Worm (Caenorhabditis elegans): Measurements from ENCODE around the gene F44E5.4.
A peak's percentile ranks its signal among the peaks of the same experiment; 100 is the strongest.

Gene F44E5.4

DNA sequence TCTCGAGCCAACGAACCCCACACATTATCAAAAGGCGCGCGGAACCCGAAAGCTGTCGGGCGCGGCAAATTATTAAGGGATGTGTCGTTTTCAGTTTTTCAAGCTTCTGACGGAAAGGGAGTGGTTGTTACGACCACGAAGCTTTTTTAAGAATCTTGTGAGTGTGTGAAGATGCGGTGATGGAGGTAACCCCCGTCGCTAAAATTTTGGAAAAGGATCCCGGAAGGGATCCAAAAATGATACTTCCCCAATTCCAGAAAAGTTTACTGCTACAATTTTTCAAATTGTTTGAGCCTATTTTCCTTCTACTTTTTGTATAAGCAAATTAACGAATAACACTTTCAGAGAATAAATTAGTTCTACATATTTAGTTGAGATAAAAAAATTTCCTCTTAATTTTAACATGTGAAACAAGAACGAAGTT lies 2.4 kb downstream of the F44E5.4 start (continued):
- TF ChIP-seq sox-4 (tag; optimal IDR thresholded peaks at IDR 0.05) (no peak), mef-2 (tag; optimal IDR thresholded peaks at IDR 0.05) (peak; percentile 46), nhr-77 (tag; optimal IDR thresholded peaks at IDR 0.05) (no peak), pax-3 (tag; optimal IDR thresholded peaks at IDR 0.05) (peak; percentile 22), ama-1 (optimal IDR thresholded peaks at IDR 0.05) (peak; percentile 98)

DNA sequence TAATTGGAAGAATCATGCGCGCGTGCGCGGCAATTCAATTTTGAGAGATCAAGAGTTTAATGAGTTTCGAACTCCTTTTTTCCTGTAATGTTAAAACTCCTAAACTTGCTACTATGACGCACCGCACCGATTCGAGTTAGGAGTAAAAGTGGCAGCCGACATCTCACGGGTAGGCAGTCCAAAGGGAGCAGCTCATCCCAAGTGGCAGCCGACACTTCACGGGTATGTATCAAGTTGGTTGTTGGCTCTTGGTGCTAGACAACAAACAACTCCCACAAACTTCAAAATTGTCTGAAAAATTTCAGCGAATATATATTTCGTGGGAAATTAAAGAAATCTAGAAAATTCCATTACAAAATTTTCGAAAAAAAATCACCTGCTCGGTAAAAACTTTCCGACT lies 5.9 kb downstream of the F44E5.4 start:
- peak; percentile 77 for TF ChIP-seq snpc-4 (tag; optimal IDR thresholded peaks at IDR 0.05)
- no peak for TF ChIP-seq fkh-8 (tag; optimal IDR thresholded peaks at IDR 0.05)

DNA sequence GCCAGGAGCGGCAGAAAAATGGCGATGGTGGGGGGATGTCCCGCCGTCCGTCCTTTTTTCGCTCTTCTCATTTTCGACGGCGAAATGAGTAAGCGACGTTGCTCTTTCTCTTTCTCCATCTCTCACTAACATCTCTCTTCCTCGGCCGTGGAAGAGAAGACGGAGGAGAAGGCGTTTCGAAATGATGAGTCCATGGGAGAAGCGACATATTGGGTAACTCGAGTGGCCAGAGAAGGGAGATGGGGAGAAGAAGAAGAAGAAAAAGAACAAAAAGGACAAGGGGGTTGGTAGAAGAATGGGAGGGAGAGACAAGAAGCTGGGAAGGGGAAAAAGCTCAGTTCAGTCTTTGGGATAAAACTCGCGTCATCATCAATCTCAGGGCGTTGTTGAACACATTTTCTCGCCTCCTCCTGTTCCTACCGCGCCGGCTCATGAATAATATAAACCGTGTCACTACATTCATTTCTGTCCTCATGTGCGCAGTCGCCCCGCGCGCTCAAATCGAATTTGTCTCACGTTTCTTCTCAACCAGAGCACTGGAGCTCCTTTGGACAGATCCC lies 7.4 kb downstream of the F44E5.4 start:
- TF ChIP-seq swsn-7 (tag; optimal IDR thresholded peaks at IDR 0.05) (no peak), zip-4 (GFP tag; optimal IDR thresholded peaks at IDR 0.05) (no peak), tbx-2 (tag; optimal IDR thresholded peaks at IDR 0.05) (peak; percentile 36), unc-30 (tag; optimal IDR thresholded peaks at IDR 0.05) (no peak), mab-9 (GFP tag; IDR thresholded peaks at IDR 0.05) (no peak), fkh-8 (tag; optimal IDR thresholded peaks at IDR 0.05) (peak; percentile 0), unc-98 (GFP tag; IDR thresholded peaks at IDR 0.05) (no peak), ceh-82 (tag; optimal IDR thresholded peaks at IDR 0.05) (peak; percentile 8 to 70 (median 33)), lin-39 (tag; optimal IDR thresholded peaks at IDR 0.05) (no peak), mep-1 (tag; optimal IDR thresholded peaks at IDR 0.05) (peak; percentile 7), ces-1 (GFP tag; optimal IDR thresholded peaks at IDR 0.05) (no peak), unc-86 (tag; optimal IDR thresholded peaks at IDR 0.05) (peak; percentile 34), nhr-237 (tag; optimal IDR thresholded peaks at IDR 0.05) (no peak), F16B12.6 (tag; optimal IDR thresholded peaks at IDR 0.05) (no peak), Y116A8C.19 (tag; optimal IDR thresholded peaks at IDR 0.05; ENCODE audit: borderline replicate concordance) (no peak), isw-1 (GFP tag; IDR thresholded peaks at IDR 0.05) (peak; percentile 3; the same call in 1 of the 2 replicates), nhr-19 (GFP tag; conservative IDR thresholded peaks at IDR 0.05) (no peak), snpc-4 (tag; optimal IDR thresholded peaks at IDR 0.05) (no peak), nhr-28 (tag; optimal IDR thresholded peaks at IDR 0.05) (no peak), nhr-20 (tag; optimal IDR thresholded peaks at IDR 0.05) (no peak), aha-1 (tag; optimal IDR thresholded peaks at IDR 0.05) (no peak), ztf-11 (tag; optimal IDR thresholded peaks at IDR 0.05) (peak in 1 of 2 experiments; percentile 1), efl-1 (optimal IDR thresholded peaks at IDR 0.05) (peak in 1 of 2 experiments; percentile 0), efl-1 (GFP tag; optimal IDR thresholded peaks at IDR 0.05 in 1 of 2) (peak in 1 of 2 experiments; percentile 51), vab-15 (tag; optimal IDR thresholded peaks at IDR 0.05) (no peak), grh-1 (GFP tag; IDR thresholded peaks at IDR 0.05) (no peak), xbp-1 (tag; optimal IDR thresholded peaks at IDR 0.05) (peak; percentile 30), skn-1 (tag; optimal IDR thresholded peaks at IDR 0.05) (peak; percentile 31), unc-130 (tag; optimal IDR thresholded peaks at IDR 0.05) (no peak), efl-3 (GFP tag; optimal IDR thresholded peaks at IDR 0.05) (no peak), hlh-4 (tag; optimal IDR thresholded peaks at IDR 0.05) (no peak), egl-13 (tag; optimal IDR thresholded peaks at IDR 0.05) (no peak), ceh-88 (GFP tag; IDR thresholded peaks at IDR 0.05) (no peak), rnt-1 (tag; optimal IDR thresholded peaks at IDR 0.05) (no peak), lin-14 (GFP tag; optimal IDR thresholded peaks at IDR 0.05) (peak; percentile 80), C16A3.4 (tag; optimal IDR thresholded peaks at IDR 0.05) (no peak), lsy-2 (tag; optimal IDR thresholded peaks at IDR 0.05) (peak in 1 of 2 experiments; percentile 37), sup-37 (GFP tag; optimal IDR thresholded peaks at IDR 0.05) (no peak), hpl-2 (GFP tag; optimal IDR thresholded peaks at IDR 0.05) (no peak), pax-3 (tag; optimal IDR thresholded peaks at IDR 0.05) (no peak), nhr-71 (tag; optimal IDR thresholded peaks at IDR 0.05) (peak; percentile 35), elt-3 (tag; optimal IDR thresholded peaks at IDR 0.05) (no peak), pqm-1 (tag; optimal IDR thresholded peaks at IDR 0.05) (no peak), nhr-12 (tag; optimal IDR thresholded peaks at IDR 0.05) (no peak), jun-1 (tag; optimal IDR thresholded peaks at IDR 0.05) (no peak), lin-15B (tag; optimal IDR thresholded peaks at IDR 0.05) (no peak)
